Worm (Caenorhabditis elegans) whole organism, L1 larva: ENCODE results near the gene btb-9.

Source experiments
- aly-2 ChIP-seq: fragments of 150-350 bp; optimal IDR thresholded peaks from 2 replicates; lab custom pipeline; 2014; ENCODE audit warnings: missing biosample characterization, missing genetic modification characterization
- ceh-63 ChIP-seq: fragments of 200-800 bp; sonication (Bioruptor generic); optimal IDR thresholded peaks from 2 replicates; lab custom pipeline; 2018; ENCODE audit warnings: mild to moderate bottlenecking, missing genetic modification characterization, missing compliant biosample characterization
- efl-1 ChIP-seq, 4 experiments: fragments of 150-350 bp; optimal IDR thresholded peaks in 3 of 4; peaks in 1 of 4; 1 replicate in 1 of 4; 2 replicates in 3 of 4; lab custom pipeline; 2014; ENCODE audit warnings: missing biosample characterization in 2 of 4, missing genetic modification characterization in 2 of 4, missing genetic modification reagents in 2 of 4
- irx-1 ChIP-seq: sonication (generic microtip); optimal IDR thresholded peaks from 2 replicates; lab custom pipeline; 2016; ENCODE audit warnings: missing genetic modification characterization, missing compliant biosample characterization
- lin-14 ChIP-seq: fragments of 200-800 bp; sonication (Bioruptor generic); optimal IDR thresholded peaks from 2 replicates; lab custom pipeline; 2018; ENCODE audit warnings: mild to moderate bottlenecking, missing genetic modification characterization, moderate library complexity, missing compliant biosample characterization
- mdl-1 ChIP-seq, 2 experiments: fragments of 150-350 bp; optimal IDR thresholded peaks; 2 replicates each; lab custom pipeline; 2014 to 2017; ENCODE audit warnings: missing biosample characterization in 2 of 2, missing genetic modification characterization in 2 of 2, inconsistent platforms in 1 of 2
- nhr-11 ChIP-seq: fragments of 150-350 bp; optimal IDR thresholded peaks from 2 replicates; lab custom pipeline; 2014; ENCODE audit warnings: missing biosample characterization, missing genetic modification characterization
- nhr-12 ChIP-seq: sonication (generic microtip); optimal IDR thresholded peaks from 2 replicates; lab custom pipeline; 2017; ENCODE audit warnings: missing biosample characterization, missing genetic modification characterization
- nhr-47 ChIP-seq: sonication (generic microtip); optimal IDR thresholded peaks from 2 replicates; lab custom pipeline; 2016; ENCODE audit warnings: mild to moderate bottlenecking, missing genetic modification characterization, moderate library complexity, missing compliant biosample characterization
- skn-1 ChIP-seq: fragments of 150-350 bp; optimal IDR thresholded peaks from 2 replicates; lab custom pipeline; 2014; ENCODE audit warnings: missing biosample characterization, missing genetic modification characterization
- snpc-4 ChIP-seq: fragments of 150-350 bp; optimal IDR thresholded peaks from 2 replicates; lab custom pipeline; 2014; ENCODE audit warnings: missing biosample characterization, missing genetic modification characterization
- unc-86 ChIP-seq: sonication (generic microtip); optimal IDR thresholded peaks from 2 replicates; lab custom pipeline; 2016; ENCODE audit warnings: missing genetic modification characterization, missing compliant biosample characterization
- vab-15 ChIP-seq: sonication (generic microtip); optimal IDR thresholded peaks from 2 replicates; lab custom pipeline; 2017; ENCODE audit warnings: missing genotype, mild to moderate bottlenecking, missing genetic modification characterization, missing compliant biosample characterization
- ztf-11 ChIP-seq, 2 experiments: sonication (generic microtip); optimal IDR thresholded peaks; 2 replicates each; lab custom pipeline; 2016 to 2017; ENCODE audit warnings: missing genetic modification characterization in 2 of 2, missing biosample characterization in 1 of 2, missing compliant biosample characterization in 1 of 2

DNA sequence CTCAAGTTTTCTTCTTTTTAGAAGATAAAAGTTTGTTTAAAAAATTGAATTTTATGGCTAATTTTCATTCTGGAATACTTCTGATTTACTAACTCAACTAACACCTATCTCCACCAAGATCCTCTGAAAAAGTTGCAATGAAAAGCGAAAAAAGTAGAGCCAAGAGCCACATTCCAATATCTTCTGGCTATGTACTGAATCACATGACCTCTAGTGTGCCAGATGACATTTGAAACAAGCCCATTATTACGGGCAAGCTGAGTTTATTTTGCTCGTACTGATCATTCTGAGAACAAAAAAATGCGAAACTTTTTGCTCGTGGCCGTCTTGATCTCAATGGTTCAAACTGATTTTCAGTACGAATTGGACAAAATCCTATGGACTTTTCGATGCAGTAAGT lies 49.2 kb upstream of the btb-9 start, which contains the start of gene irld-36:
- TF ChIP-seq skn-1 (tag; lab: Kevin White, UChicago) (no peak), lin-14 (GFP tag; lab: Kevin White, UChicago) (no peak), nhr-12 (tag; lab: Kevin White, UChicago) (no peak), vab-15 (no peak), efl-1 (optimal IDR thresholded peaks at IDR 0.05; lab: Kevin White, UChicago) (no peak), efl-1 (GFP tag; optimal IDR thresholded peaks at IDR 0.05 in 1 of 2; lab: Kevin White, UChicago) (no peak), snpc-4 (tag; lab: Kevin White, UChicago) (no peak), unc-86 (no peak), aly-2 (tag; lab: Kevin White, UChicago) (no peak), nhr-47 (tag; lab: Kevin White, UChicago) (no peak), ztf-11 (tag; optimal IDR thresholded peaks at IDR 0.05; lab: Kevin White, UChicago) (no peak), ceh-63 (GFP tag; lab: Kevin White, UChicago) (no peak), irx-1 (tag; lab: Kevin White, UChicago) (no peak), nhr-11 (tag; lab: Kevin White, UChicago) (no peak), mdl-1 (tag; optimal IDR thresholded peaks at IDR 0.05; lab: Kevin White, UChicago) (no peak)
